Fruit fly (Drosophila melanogaster): ENCODE measurements around the gene CG13251.

The CG13251 gene

dm6 chr3L:20671659-20672058 is 34.7 kb downstream of the CG13251 start:
- no peak for TF ChIP-seq CG15336 (GFP tag; IDR thresholded peaks at IDR 0.05)
- no peak for TF ChIP-seq CG9139 (GFP tag; optimal IDR thresholded peaks at IDR 0.05)
- no peak for TF ChIP-seq CG32006 (GFP tag; optimal IDR thresholded peaks at IDR 0.05)
- TF ChIP-seq Ets96B (tag; optimal IDR thresholded peaks at IDR 0.05) = no peak
- TF ChIP-seq CG10631 (GFP tag; optimal IDR thresholded peaks at IDR 0.05) = no peak
- TF ChIP-seq CG8119 (GFP tag; IDR thresholded peaks at IDR 0.05) = no peak
- no peak for TF ChIP-seq CG6854 (GFP tag; optimal IDR thresholded peaks at IDR 0.05)
- TF ChIP-seq CG3032 (tag; optimal IDR thresholded peaks at IDR 0.05) = no peak

dm6 chr3L:20672364-20672763 is 35.4 kb downstream of the CG13251 start:
- no peak for TF ChIP-seq Hr4 (GFP tag; optimal IDR thresholded peaks at IDR 0.05)
- TF ChIP-seq CG10669 (GFP tag; optimal IDR thresholded peaks at IDR 0.05) = no peak
- no peak for TF ChIP-seq CG8632 (GFP tag; optimal IDR thresholded peaks at IDR 0.05)
- no peak for TF ChIP-seq fkh (GFP tag; optimal IDR thresholded peaks at IDR 0.05)
- TF ChIP-seq Ets96B (tag; optimal IDR thresholded peaks at IDR 0.05) = peak; percentile 35
- no peak for TF ChIP-seq CG8119 (GFP tag; IDR thresholded peaks at IDR 0.05)
- no peak for TF ChIP-seq fd59A (GFP tag; optimal IDR thresholded peaks at IDR 0.05)
- TF ChIP-seq CG3919 (GFP tag; optimal IDR thresholded peaks at IDR 0.05) = no peak
- TF ChIP-seq lz (GFP tag; optimal IDR thresholded peaks at IDR 0.05) = no peak
- TF ChIP-seq Hr39 (GFP tag; optimal IDR thresholded peaks at IDR 0.05) = no peak
- peak; percentile 22 for TF ChIP-seq CG3032 (tag; optimal IDR thresholded peaks at IDR 0.05)
- no peak for TF ChIP-seq CG9139 (GFP tag; optimal IDR thresholded peaks at IDR 0.05)
- no peak for TF ChIP-seq dac (GFP tag; optimal IDR thresholded peaks at IDR 0.05)
- TF ChIP-seq CG1621 (tag; optimal IDR thresholded peaks at IDR 0.05) = peak; percentile 3
- TF ChIP-seq Sox102F (GFP tag; optimal IDR thresholded peaks at IDR 0.05) = no peak
- peak; percentile 6 to 17 for TF ChIP-seq ss (GFP tag; optimal IDR thresholded peaks at IDR 0.05)
- TF ChIP-seq Gug (GFP tag; IDR thresholded peaks at IDR 0.05) = no peak
- no peak for TF ChIP-seq CG6808 (GFP tag; optimal IDR thresholded peaks at IDR 0.05)
- TF ChIP-seq spab (GFP tag; optimal IDR thresholded peaks at IDR 0.05) = no peak
- TF ChIP-seq eg (GFP tag; IDR thresholded peaks at IDR 0.05) = no peak
- no peak for TF ChIP-seq Ets21C (GFP tag; optimal IDR thresholded peaks at IDR 0.05)
- peak; percentile 73 for TF ChIP-seq svp (GFP tag)
- no peak for TF ChIP-seq dsx (GFP tag; optimal IDR thresholded peaks at IDR 0.05; ENCODE audit: poor library complexity, severe bottlenecking)
- TF ChIP-seq esn (GFP tag; optimal IDR thresholded peaks at IDR 0.05) = peak; percentile 3
- TF ChIP-seq Eip78C (GFP tag) = peak; percentile 51
- no peak for TF ChIP-seq CG8319 (GFP tag; optimal IDR thresholded peaks at IDR 0.05)
- no peak for TF ChIP-seq Smox (GFP tag; optimal IDR thresholded peaks at IDR 0.05)
- TF ChIP-seq OdsH (GFP tag; optimal IDR thresholded peaks at IDR 0.05) = no peak
- no peak for TF ChIP-seq Hr38 (GFP tag; optimal IDR thresholded peaks at IDR 0.05)
- no peak for TF ChIP-seq cyc (GFP tag; optimal IDR thresholded peaks at IDR 0.05)
- no peak for TF ChIP-seq fd85E (GFP tag; optimal IDR thresholded peaks at IDR 0.05)
- TF ChIP-seq CG15336 (GFP tag; IDR thresholded peaks at IDR 0.05) = no peak

- TF ChIP-seq svp (GFP tag) = peak; percentile 20
- no peak for TF ChIP-seq CG7368 (GFP tag; optimal IDR thresholded peaks at IDR 0.05)
These were observed 36.9 kb downstream of the CG13251 start for dm6 chr3L:20673870-20674269.

- no peak for TF ChIP-seq Gug (GFP tag; IDR thresholded peaks at IDR 0.05)
- no peak for TF ChIP-seq dsx (GFP tag; optimal IDR thresholded peaks at IDR 0.05; ENCODE audit: poor library complexity, severe bottlenecking)
- TF ChIP-seq CG8319 (GFP tag; optimal IDR thresholded peaks at IDR 0.05) = no peak
- TF ChIP-seq CG11902 (GFP tag; optimal IDR thresholded peaks at IDR 0.05) = no peak
- TF ChIP-seq svp (GFP tag) = no peak
- TF ChIP-seq CG34406 (GFP tag; optimal IDR thresholded peaks at IDR 0.05) = no peak
- 0 out of 3 replicates have a peak, but pooled peaks have one; percentile 12 for TF ChIP-seq eg (GFP tag; IDR thresholded peaks at IDR 0.05)
- TF ChIP-seq CG6854 (GFP tag; optimal IDR thresholded peaks at IDR 0.05) = no peak
- peak; percentile 66 for TF ChIP-seq Eip78C (GFP tag)
- TF ChIP-seq dac (GFP tag; optimal IDR thresholded peaks at IDR 0.05) = no peak
- peak; percentile 10 for TF ChIP-seq OdsH (GFP tag; optimal IDR thresholded peaks at IDR 0.05)
- TF ChIP-seq CG10631 (GFP tag; optimal IDR thresholded peaks at IDR 0.05) = no peak
- peak; percentile 66 for TF ChIP-seq CG8119 (GFP tag; IDR thresholded peaks at IDR 0.05)
- no peak for TF ChIP-seq fkh (GFP tag; optimal IDR thresholded peaks at IDR 0.05)
- peak; percentile 49 for TF ChIP-seq CG15336 (GFP tag; IDR thresholded peaks at IDR 0.05)
- TF ChIP-seq Sox14 (GFP tag; optimal IDR thresholded peaks at IDR 0.05) = peak; percentile 14
- no peak for TF ChIP-seq Met (GFP tag; optimal IDR thresholded peaks at IDR 0.05)
- peak; percentile 21 for TF ChIP-seq achi (GFP tag; optimal IDR thresholded peaks at IDR 0.05)
- TF ChIP-seq CG11762 (GFP tag; optimal IDR thresholded peaks at IDR 0.05; ENCODE audit: insufficient read depth) = no peak
- TF ChIP-seq Ets21C (GFP tag; optimal IDR thresholded peaks at IDR 0.05) = no peak
- no peak for TF ChIP-seq cyc (GFP tag; optimal IDR thresholded peaks at IDR 0.05)
- no peak for TF ChIP-seq net (GFP tag; optimal IDR thresholded peaks at IDR 0.05)
- TF ChIP-seq spab (GFP tag; optimal IDR thresholded peaks at IDR 0.05) = no peak
- TF ChIP-seq CG6163 (GFP tag; IDR thresholded peaks at IDR 0.05) = 0 out of 3 replicates have a peak, but pooled peaks have one; percentile 42
- TF ChIP-seq CG10669 (GFP tag; optimal IDR thresholded peaks at IDR 0.05) = no peak
- no peak for TF ChIP-seq Hr39 (GFP tag; optimal IDR thresholded peaks at IDR 0.05)
- no peak for TF ChIP-seq fd59A (GFP tag; optimal IDR thresholded peaks at IDR 0.05)
These were observed 39.5 kb downstream of the CG13251 start for dm6 chr3L:20676468-20676867.
